Worm (Caenorhabditis elegans) whole organism, midembryonic: Measurements from ENCODE around the gene mec-18.

Source experiments
- T22C8.4 ChIP-seq: fragments of 200-800 bp; sonication (Bioruptor generic); IDR thresholded peaks from 2 replicates; pipeline ENCODE4 v1.3.6; 2022; ENCODE audit warnings: missing genetic modification characterization, missing compliant biosample characterization
- cog-1 ChIP-seq: sonication (generic microtip); optimal IDR thresholded peaks from 2 replicates; lab custom pipeline; 2016; ENCODE audit warnings: missing genetic modification characterization, missing compliant biosample characterization
- flt-1 ChIP-seq: fragments of 200-800 bp; sonication (Bioruptor generic); IDR thresholded peaks from 2 replicates; pipeline ENCODE4 v1.3.6; 2022; ENCODE audit warnings: missing genetic modification characterization, missing compliant biosample characterization
- klf-2 ChIP-seq: fragments of 200-800 bp; sonication (Bioruptor generic); conservative IDR thresholded peaks from 2 replicates; pipeline ENCODE4 v1.3.6; 2022; ENCODE audit warnings: missing genetic modification reagents, missing genetic modification characterization, missing compliant biosample characterization
- med-1 ChIP-seq: sonication (generic microtip); optimal IDR thresholded peaks from 2 replicates; lab custom pipeline; 2017; ENCODE audit warnings: missing genetic modification characterization, mild to moderate bottlenecking, missing compliant biosample characterization, antibody characterized with exemption, missing genetic modification reagents; ENCODE audit not compliant: insufficient read depth
- ztf-29 ChIP-seq: fragments of 200-800 bp; sonication (Bioruptor generic); IDR thresholded peaks from 2 replicates; pipeline ENCODE4 v1.3.6; 2022; ENCODE audit warnings: missing genetic modification reagents, missing genetic modification characterization, missing compliant biosample characterization

DNA sequence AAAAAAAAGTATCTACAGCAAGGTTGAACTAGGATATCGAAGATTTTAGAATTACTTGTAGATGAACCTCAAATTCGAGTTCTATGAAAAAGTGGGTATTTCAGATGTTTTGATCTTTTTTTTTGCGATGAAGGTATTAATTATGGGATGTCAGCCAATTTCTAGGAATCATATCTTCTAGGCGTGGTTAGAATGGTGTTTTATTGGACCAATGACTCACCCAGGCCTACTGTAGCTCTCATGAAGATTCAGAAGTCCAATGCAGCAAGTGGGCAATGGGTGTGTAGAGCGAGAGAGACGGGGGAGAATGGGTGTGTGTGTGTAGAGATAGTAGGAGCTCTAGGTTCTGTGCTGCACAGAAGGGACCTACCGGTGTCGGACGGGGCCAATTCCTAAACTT, 51.8 kb downstream of the mec-18 start:
- TF ChIP-seq flt-1 (GFP tag; lab: Robert Waterston, UW) (0 out of 2 replicates have a peak, but pooled peaks have one; percentile 17), T22C8.4 (no peak), ztf-29 (GFP tag; lab: Robert Waterston, UW) (no peak), klf-2 (GFP tag; lab: Robert Waterston, UW) (no peak), med-1 (GFP tag; lab: Kevin White, UChicago) (no peak), cog-1 (no peak)
